Worm (Caenorhabditis elegans) whole organism, early embryonic: ENCODE measurements around the gene F54D11.4.

Experiments
- B0310.2 ChIP-seq: sonication (generic microtip); optimal IDR thresholded peaks from 2 replicates; lab custom pipeline; 2016; ENCODE audit warnings: mild to moderate bottlenecking, missing genetic modification characterization, missing compliant biosample characterization
- F13C5.2 ChIP-seq: sonication (generic microtip); optimal IDR thresholded peaks from 2 replicates; lab custom pipeline; 2017; ENCODE audit warnings: mild to moderate bottlenecking, missing genetic modification characterization, inconsistent platforms, missing compliant biosample characterization
- aly-1 ChIP-seq: sonication (generic microtip); optimal IDR thresholded peaks from 2 replicates; lab custom pipeline; 2016; ENCODE audit warnings: missing genetic modification characterization, missing compliant biosample characterization
- ama-1 ChIP-seq: fragments of 150-350 bp; optimal IDR thresholded peaks from 2 replicates; lab custom pipeline; 2014
- ceh-13 ChIP-seq: fragments of 200-800 bp; sonication (Bioruptor generic); optimal IDR thresholded peaks from 2 replicates; lab custom pipeline; 2018; ENCODE audit warnings: mild to moderate bottlenecking, missing genetic modification characterization, missing compliant biosample characterization
- ceh-36 ChIP-seq: sonication (generic microtip); optimal IDR thresholded peaks from 2 replicates; lab custom pipeline; 2016; ENCODE audit warnings: missing genetic modification characterization, inconsistent platforms, missing compliant biosample characterization
- ets-7 ChIP-seq: sonication (generic microtip); optimal IDR thresholded peaks from 2 replicates; lab custom pipeline; 2016; ENCODE audit warnings: missing genotype, missing genetic modification characterization, missing compliant biosample characterization
- flt-1 ChIP-seq: fragments of 200-800 bp; sonication (Bioruptor generic); IDR thresholded peaks from 2 replicates; pipeline ENCODE4 v1.3.6; 2022; ENCODE audit warnings: missing genetic modification characterization, missing compliant biosample characterization
- hmbx-1 ChIP-seq: sonication (generic microtip); optimal IDR thresholded peaks from 2 replicates; lab custom pipeline; 2016; ENCODE audit warnings: mild to moderate bottlenecking, missing genetic modification characterization, missing compliant biosample characterization
- hmg-4 ChIP-seq: fragments of 200-800 bp; sonication (Bioruptor generic); optimal IDR thresholded peaks from 2 replicates; lab custom pipeline; 2018; ENCODE audit warnings: mild to moderate bottlenecking, missing genetic modification characterization, missing compliant biosample characterization
- hnd-1 ChIP-seq: sonication (generic microtip); optimal IDR thresholded peaks from 2 replicates; lab custom pipeline; 2016; ENCODE audit warnings: missing genetic modification characterization, missing compliant biosample characterization
- pes-1 ChIP-seq: fragments of 200-800 bp; sonication (Bioruptor generic); IDR thresholded peaks from 2 replicates; pipeline ENCODE4 v1.3.6; 2022; ENCODE audit warnings: missing genetic modification reagents, missing genetic modification characterization, missing compliant biosample characterization
- scrt-1 ChIP-seq: fragments of 200-800 bp; sonication (Bioruptor generic); IDR thresholded peaks from 2 replicates; pipeline ENCODE4 v1.3.6; 2022; ENCODE audit warnings: missing genetic modification characterization, missing compliant biosample characterization
- sea-1 ChIP-seq: fragments of 200-800 bp; sonication (Bioruptor generic); conservative IDR thresholded peaks from 2 replicates; pipeline ENCODE4 v1.3.6; 2022; ENCODE audit warnings: missing genetic modification characterization, missing compliant biosample characterization
- tbx-11 ChIP-seq: fragments of 200-800 bp; sonication (Bioruptor generic); IDR thresholded peaks from 2 replicates; pipeline ENCODE4 v1.3.6; 2022; ENCODE audit warnings: missing genetic modification characterization, missing compliant biosample characterization
- tbx-37 ChIP-seq: fragments of 200-800 bp; sonication (Bioruptor generic); conservative IDR thresholded peaks from 2 replicates; pipeline ENCODE4 v1.3.6; 2022; ENCODE audit warnings: missing genetic modification reagents, missing genetic modification characterization, missing compliant biosample characterization
- tra-4 ChIP-seq: sonication (generic microtip); optimal IDR thresholded peaks from 2 replicates; lab custom pipeline; 2017; ENCODE audit warnings: missing genetic modification characterization, missing compliant biosample characterization

F54D11.4 gene

DNA sequence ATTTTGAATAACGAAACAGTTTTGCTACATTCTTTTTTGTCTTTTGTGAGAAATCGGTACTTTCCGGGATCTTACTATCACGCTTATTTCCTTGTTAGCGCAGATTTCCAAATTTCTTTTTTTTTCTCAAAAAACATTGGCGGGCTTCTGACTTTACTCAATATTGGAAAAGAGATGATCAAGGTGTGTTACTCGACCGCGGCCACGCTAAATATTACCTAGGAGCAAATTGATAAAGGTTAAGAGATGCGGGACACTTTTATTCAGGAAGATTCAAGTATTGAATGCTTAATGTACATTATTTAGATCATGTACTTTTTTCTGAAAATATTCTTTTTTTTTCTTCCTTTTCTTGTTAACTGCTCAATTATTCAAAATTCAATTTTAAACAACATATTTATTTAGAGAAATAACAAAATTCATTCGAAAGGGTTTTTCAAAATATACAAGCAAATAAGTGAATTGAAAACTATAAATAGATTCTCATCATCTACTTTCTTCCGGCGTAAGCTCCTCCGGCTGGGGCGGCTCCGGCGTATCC lies 31.4 kb downstream of the F54D11.4 start:
- TF ChIP-seq sea-1 (GFP tag; lab: Robert Waterston, UW): no peak
- no peak for TF ChIP-seq ceh-36

DNA sequence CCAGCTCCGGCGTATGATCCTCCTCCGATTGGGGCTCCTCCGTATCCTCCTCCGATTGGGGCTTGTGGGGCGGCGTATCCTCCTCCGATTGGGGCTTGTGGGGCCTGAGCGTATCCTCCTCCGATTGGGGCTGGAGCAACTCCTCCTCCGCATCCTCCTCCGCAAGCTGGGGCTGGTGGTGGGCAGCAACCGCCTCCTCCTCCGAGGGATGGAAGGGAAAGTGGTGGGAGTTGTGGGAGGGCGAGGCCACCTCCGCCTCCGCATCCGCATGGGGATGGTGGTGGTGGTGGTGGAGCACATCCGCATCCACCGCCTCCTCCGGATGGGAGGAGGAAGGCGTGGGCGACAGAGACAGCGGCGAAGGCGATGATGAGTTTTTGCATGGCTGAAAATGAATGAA lies 31.9 kb downstream of the F54D11.4 start, which contains the start of gene F41F3.3:
F41F3.3 (minus strand) TSS at position 383 of the 400 bp plus-strand sequence.
- TF ChIP-seq ceh-36: no peak
- no peak for TF ChIP-seq F13C5.2 (tag; lab: Kevin White, UChicago)
- TF ChIP-seq ceh-13: no peak
- TF ChIP-seq tra-4: no peak
- TF ChIP-seq hnd-1 (tag; lab: Kevin White, UChicago): no peak
- no peak; the same call in 1 of the 2 replicates for TF ChIP-seq pes-1 (GFP tag; lab: Robert Waterston, UW)
- TF ChIP-seq ets-7 (tag; lab: Kevin White, UChicago): no peak
- no peak for TF ChIP-seq sea-1 (GFP tag; lab: Robert Waterston, UW)
- TF ChIP-seq B0310.2 (tag; lab: Kevin White, UChicago): no peak
- TF ChIP-seq hmbx-1 (tag; lab: Kevin White, UChicago): no peak
- no peak for TF ChIP-seq ama-1 (lab: Kevin White, UChicago)
- TF ChIP-seq flt-1 (GFP tag; lab: Robert Waterston, UW): no peak
- no peak for TF ChIP-seq tbx-11 (GFP tag; lab: Robert Waterston, UW)
- TF ChIP-seq tbx-37: no peak
- TF ChIP-seq hmg-4 (GFP tag; lab: Kevin White, UChicago): peak; percentile 33
- TF ChIP-seq aly-1 (tag; lab: Kevin White, UChicago): peak; percentile 47
- peak; percentile 76 for TF ChIP-seq scrt-1 (GFP tag; lab: Robert Waterston, UW)

DNA sequence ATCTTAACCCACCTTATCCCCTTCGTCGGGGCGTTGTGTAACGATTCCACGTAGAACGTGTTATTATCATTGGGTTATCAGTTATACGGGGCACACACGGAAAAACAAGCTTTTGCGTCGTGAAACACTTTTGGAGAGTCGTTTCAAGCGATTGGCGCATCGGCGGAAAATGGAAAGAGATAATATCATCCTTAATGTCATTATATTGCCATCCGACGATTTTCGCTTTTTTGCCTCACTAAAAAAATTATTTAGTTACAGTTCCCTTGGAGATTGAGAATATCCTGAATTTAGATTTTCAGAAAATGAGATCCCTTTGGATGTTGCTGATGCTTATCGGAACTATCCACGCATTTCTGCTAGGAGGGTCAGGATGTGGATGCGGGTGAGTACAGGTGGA lies 32.6 kb downstream of the F54D11.4 start, which contains the start of gene F41F3.8:
F41F3.8 (plus strand) TSS at position 301 of the 400 bp plus-strand sequence.
- no peak for TF ChIP-seq ets-7 (tag; lab: Kevin White, UChicago)
- no peak for TF ChIP-seq F13C5.2 (tag; lab: Kevin White, UChicago)
- TF ChIP-seq pes-1 (GFP tag; lab: Robert Waterston, UW): no peak
- no peak for TF ChIP-seq tbx-11 (GFP tag; lab: Robert Waterston, UW)
- no peak for TF ChIP-seq ceh-13
- TF ChIP-seq hmg-4 (GFP tag; lab: Kevin White, UChicago): no peak
- no peak for TF ChIP-seq tra-4
- no peak for TF ChIP-seq ama-1 (lab: Kevin White, UChicago)
- no peak for TF ChIP-seq hnd-1 (tag; lab: Kevin White, UChicago)
- TF ChIP-seq sea-1 (GFP tag; lab: Robert Waterston, UW): no peak
- TF ChIP-seq B0310.2 (tag; lab: Kevin White, UChicago): no peak
- TF ChIP-seq hmbx-1 (tag; lab: Kevin White, UChicago): no peak
- no peak for TF ChIP-seq tbx-37
- no peak for TF ChIP-seq aly-1 (tag; lab: Kevin White, UChicago)
- TF ChIP-seq flt-1 (GFP tag; lab: Robert Waterston, UW): no peak

DNA sequence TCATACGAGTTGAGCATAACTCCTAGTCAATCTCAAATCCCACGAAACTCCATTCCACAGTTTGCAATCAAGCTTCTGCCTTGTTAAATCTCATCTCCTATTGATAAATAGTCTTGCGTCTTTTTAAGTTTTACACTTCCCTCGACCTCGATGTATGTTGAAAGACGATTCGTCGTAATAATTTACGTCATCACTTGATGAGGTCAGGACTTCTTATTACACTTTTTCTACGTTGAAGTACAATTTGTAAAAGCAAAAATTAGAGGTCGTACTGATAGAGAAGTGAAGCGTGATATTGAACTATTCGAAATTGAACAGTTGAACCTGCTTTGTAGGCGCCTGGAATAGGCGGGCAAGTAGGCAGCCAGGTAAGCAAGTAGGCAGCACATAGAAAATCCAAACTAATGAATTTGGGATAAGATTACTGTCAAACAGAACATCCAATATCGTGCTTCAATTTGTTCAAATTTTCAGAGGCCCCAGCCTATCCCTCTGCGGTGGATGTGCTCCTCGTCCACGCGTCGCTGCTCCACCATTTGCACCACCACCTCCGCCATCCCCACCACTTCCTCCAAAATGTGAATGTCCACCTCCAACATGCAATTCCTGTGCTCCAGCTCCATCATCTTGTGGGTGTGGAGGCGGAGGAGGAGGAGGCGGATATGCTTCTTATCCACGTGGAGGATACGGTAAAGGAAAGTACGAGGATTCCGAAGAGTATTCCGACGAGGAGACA lies 33.9 kb downstream of the F54D11.4 start:
- TF ChIP-seq tra-4: no peak
- TF ChIP-seq scrt-1 (GFP tag; lab: Robert Waterston, UW): no peak
- no peak for TF ChIP-seq pes-1 (GFP tag; lab: Robert Waterston, UW)
- TF ChIP-seq ama-1 (lab: Kevin White, UChicago): no peak

DNA sequence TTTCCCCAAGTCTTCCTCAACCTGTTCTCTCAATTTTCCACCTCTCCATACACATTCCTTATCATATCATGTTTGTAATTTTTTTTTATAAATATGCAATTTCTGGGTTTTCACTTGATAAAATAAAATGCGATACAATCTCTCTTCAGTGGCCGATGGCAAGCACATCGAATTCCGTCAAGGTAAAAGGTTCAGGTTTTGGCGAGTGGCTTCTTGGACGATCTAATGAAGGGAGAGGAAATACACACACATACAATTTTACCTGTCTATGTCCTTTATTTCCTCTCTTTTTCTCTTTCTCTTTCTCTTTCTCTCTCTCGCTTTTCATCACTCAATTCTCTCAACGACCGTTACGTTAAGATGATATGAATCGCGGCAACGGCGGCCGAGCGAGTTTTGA lies 35.5 kb downstream of the F54D11.4 start:
- TF ChIP-seq tra-4 (no peak), F13C5.2 (tag; lab: Kevin White, UChicago) (no peak), ets-7 (tag; lab: Kevin White, UChicago) (no peak), ceh-13 (no peak), ama-1 (lab: Kevin White, UChicago) (no peak), aly-1 (tag; lab: Kevin White, UChicago) (no peak), tbx-11 (GFP tag; lab: Robert Waterston, UW) (no peak)

DNA sequence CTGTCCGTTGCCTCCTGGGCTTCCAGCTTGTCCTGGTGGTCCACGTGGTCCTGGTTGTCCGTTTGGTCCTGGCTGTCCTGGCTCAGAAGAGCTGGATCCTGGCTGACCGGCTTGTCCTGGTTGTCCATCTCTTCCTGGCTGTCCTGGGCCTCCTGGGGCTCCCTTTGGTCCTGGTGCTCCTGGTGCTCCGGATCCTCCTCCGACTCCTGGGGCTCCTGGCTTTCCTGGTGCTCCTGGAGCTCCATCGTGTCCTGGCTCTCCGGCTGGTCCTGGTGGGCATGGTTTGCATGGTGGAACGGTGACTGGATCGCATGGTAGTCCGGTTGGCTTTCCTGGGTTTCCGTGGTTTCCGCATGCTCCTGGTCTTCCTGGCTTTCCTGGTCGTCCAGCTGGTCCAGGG lies 37.1 kb downstream of the F54D11.4 start:
- TF ChIP-seq sea-1 (GFP tag; lab: Robert Waterston, UW) (no peak), pes-1 (GFP tag; lab: Robert Waterston, UW) (no peak), tra-4 (no peak), hmbx-1 (tag; lab: Kevin White, UChicago) (no peak), scrt-1 (GFP tag; lab: Robert Waterston, UW) (no peak), B0310.2 (tag; lab: Kevin White, UChicago) (no peak), tbx-11 (GFP tag; lab: Robert Waterston, UW) (no peak), aly-1 (tag; lab: Kevin White, UChicago) (no peak), ceh-36 (no peak), ceh-13 (no peak), tbx-37 (no peak), ama-1 (lab: Kevin White, UChicago) (no peak)

DNA sequence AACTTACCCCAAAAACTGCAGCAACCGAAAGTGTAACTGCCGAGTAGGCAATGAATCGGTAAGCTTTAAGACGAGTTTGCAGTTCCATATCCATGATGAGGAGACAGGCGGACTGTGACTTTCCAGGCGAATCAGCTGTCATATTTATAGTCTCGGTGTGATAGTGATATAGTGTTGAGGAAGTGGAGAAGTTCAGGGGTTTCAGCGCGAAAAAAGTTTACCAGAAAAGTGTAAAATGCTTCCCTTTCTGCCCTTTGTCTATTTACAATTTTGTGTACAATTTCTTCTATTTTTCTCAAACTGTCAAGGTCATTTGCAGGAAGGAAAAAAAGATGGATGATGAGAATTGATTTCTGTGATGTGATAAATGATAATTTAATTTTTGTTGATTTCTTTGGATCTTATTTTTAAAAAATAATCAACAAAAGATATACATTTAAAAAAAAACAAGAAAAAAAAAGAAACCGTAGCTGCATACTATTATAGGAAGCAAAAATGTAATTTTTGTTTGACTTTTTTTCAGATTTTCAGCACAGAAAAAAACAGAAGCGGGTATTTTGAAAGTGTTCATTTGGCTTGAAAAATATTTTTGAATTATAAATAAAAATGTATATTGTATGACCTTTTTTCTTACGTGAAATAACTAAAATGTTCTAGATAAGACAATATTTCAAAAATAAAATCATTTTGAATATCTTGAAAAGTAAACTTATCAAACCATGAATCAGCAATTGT lies 38.1 kb downstream of the F54D11.4 start, which contains the start of the genes col-139 and F41F3.1:
col-139 (minus strand) TSS at position 101 of the 735 bp plus-strand sequence.
F41F3.1 (plus strand) TSS at position 685 of the 735 bp plus-strand sequence.
- no peak for TF ChIP-seq ceh-36
- TF ChIP-seq aly-1 (tag; lab: Kevin White, UChicago): no peak
- TF ChIP-seq tbx-11 (GFP tag; lab: Robert Waterston, UW): no peak
- no peak for TF ChIP-seq ceh-13
- TF ChIP-seq ets-7 (tag; lab: Kevin White, UChicago): no peak
- TF ChIP-seq F13C5.2 (tag; lab: Kevin White, UChicago): no peak
- TF ChIP-seq pes-1 (GFP tag; lab: Robert Waterston, UW): no peak
- no peak for TF ChIP-seq tra-4
- no peak for TF ChIP-seq ama-1 (lab: Kevin White, UChicago)
- no peak for TF ChIP-seq hnd-1 (tag; lab: Kevin White, UChicago)
- no peak for TF ChIP-seq B0310.2 (tag; lab: Kevin White, UChicago)
